Worm (Caenorhabditis elegans): ENCODE results near the gene ulp-2.

DNA sequence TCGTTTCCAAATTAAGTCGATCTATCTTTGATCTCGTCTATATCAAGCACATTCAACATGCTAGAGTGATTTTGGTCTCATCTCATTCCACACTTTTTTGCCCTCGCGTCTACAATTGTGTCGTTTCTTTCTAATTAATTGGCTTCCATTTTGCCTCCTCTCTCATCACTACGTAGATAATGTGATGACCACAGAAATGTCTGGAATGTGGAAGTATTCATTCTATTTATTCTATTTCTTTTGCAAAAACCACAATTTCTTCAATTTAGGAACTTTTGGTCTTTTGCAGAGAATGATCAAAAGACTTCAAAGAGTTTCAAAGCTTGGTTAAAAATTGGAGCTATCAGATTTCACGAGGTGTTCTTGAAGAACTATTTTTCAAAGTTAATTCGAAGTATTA is 44.1 kb downstream of the ulp-2 start:
- TF ChIP-seq snpc-4 (tag; optimal IDR thresholded peaks at IDR 0.05), result no peak
- TF ChIP-seq unc-39 (tag; optimal IDR thresholded peaks at IDR 0.05), result no peak
- no peak for TF ChIP-seq nhr-28 (tag; optimal IDR thresholded peaks at IDR 0.05)
- TF ChIP-seq ztf-11 (tag; optimal IDR thresholded peaks at IDR 0.05), result no peak
- TF ChIP-seq nhr-237 (tag; optimal IDR thresholded peaks at IDR 0.05), result no peak
- TF ChIP-seq unc-62 (GFP tag; optimal IDR thresholded peaks at IDR 0.05), result no peak
- no peak for TF ChIP-seq ces-1 (GFP tag; optimal IDR thresholded peaks at IDR 0.05)
- TF ChIP-seq mab-5 (tag; optimal IDR thresholded peaks at IDR 0.05), result no peak
- no peak for TF ChIP-seq nhr-76 (tag; optimal IDR thresholded peaks at IDR 0.05)
